Fruit fly (Drosophila melanogaster) whole organism, embryonic: ENCODE results near the gene Vinc.

Experiments
- Aef1 ChIP-seq: fragments of 200-800 bp; sonication (Bioruptor generic); IDR thresholded peaks from 3 replicates; pipeline ENCODE4 v1.3.6; 2022; ENCODE audit warnings: missing biosample characterization, missing genetic modification characterization
- Blimp-1 ChIP-seq: fragments of 200-800 bp; sonication (Bioruptor generic); optimal IDR thresholded peaks from 3 replicates; lab custom pipeline; 2018; ENCODE audit warnings: missing biosample characterization, missing genetic modification characterization, mild to moderate bottlenecking, moderate library complexity, missing genetic modification reagents
- CG10321 ChIP-seq: fragments of 200-800 bp; sonication (Bioruptor generic); IDR thresholded peaks from 2 replicates; pipeline ENCODE4 v1.3.6; 2022; ENCODE audit warnings: missing biosample characterization, missing genetic modification characterization
- CG10431 ChIP-seq: fragments of 200-800 bp; sonication (Bioruptor generic); optimal IDR thresholded peaks from 3 replicates; lab custom pipeline; 2018; ENCODE audit warnings: missing biosample characterization, mild to moderate bottlenecking, missing genetic modification characterization
- CG11247 ChIP-seq: fragments of 200-800 bp; sonication (Bioruptor generic); IDR thresholded peaks from 2 replicates; pipeline ENCODE4 v1.3.6; 2022; ENCODE audit warnings: missing biosample characterization, missing genetic modification characterization
- CG12104 ChIP-seq: fragments of 200-800 bp; sonication (Bioruptor generic); optimal IDR thresholded peaks from 3 replicates; lab custom pipeline; 2016; ENCODE audit warnings: missing biosample characterization, missing genetic modification characterization
- CG13296 ChIP-seq: fragments of 200-800 bp; sonication (Bioruptor generic); optimal IDR thresholded peaks from 3 replicates; lab custom pipeline; 2018; ENCODE audit warnings: missing biosample characterization, mild to moderate bottlenecking, missing genetic modification characterization
- CG14860 ChIP-seq: fragments of 200-800 bp; sonication (Bioruptor generic); IDR thresholded peaks from 3 replicates; pipeline ENCODE4 v1.3.6; 2022; ENCODE audit warnings: missing biosample characterization, missing genetic modification characterization; ENCODE audit not compliant: partially characterized antibody
- CG17186 ChIP-seq: fragments of 200-800 bp; sonication (Bioruptor generic); optimal IDR thresholded peaks from 3 replicates; lab custom pipeline; 2017; ENCODE audit warnings: missing biosample characterization, missing genetic modification reagents, missing genetic modification characterization
- CG17612 ChIP-seq: fragments of 200-800 bp; sonication (Bioruptor generic); IDR thresholded peaks from 2 replicates; pipeline ENCODE4 v1.3.6; 2022; ENCODE audit warnings: missing biosample characterization, missing genetic modification characterization
- CG2116 ChIP-seq: fragments of 200-800 bp; sonication (Bioruptor generic); optimal IDR thresholded peaks from 3 replicates; lab custom pipeline; 2018; ENCODE audit warnings: missing biosample characterization, mild to moderate bottlenecking, missing genetic modification characterization
- CG34224 ChIP-seq: fragments of 200-800 bp; sonication (Bioruptor generic); IDR thresholded peaks from 3 replicates; pipeline ENCODE4 v1.3.6; 2022; ENCODE audit warnings: missing biosample characterization, missing genetic modification characterization; ENCODE audit not compliant: partially characterized antibody
- CG5180 ChIP-seq: fragments of 200-800 bp; sonication (Bioruptor generic); optimal IDR thresholded peaks from 3 replicates; lab custom pipeline; 2017; ENCODE audit warnings: missing biosample characterization, missing genetic modification characterization, mild to moderate bottlenecking, moderate library complexity, missing genetic modification reagents
- CG6791 ChIP-seq: fragments of 200-800 bp; sonication (Bioruptor generic); IDR thresholded peaks from 3 replicates; pipeline ENCODE4 v1.3.6; 2022; ENCODE audit warnings: missing biosample characterization, missing genetic modification characterization; ENCODE audit not compliant: partially characterized antibody
- CG7357 ChIP-seq: fragments of 200-800 bp; sonication (Bioruptor generic); IDR thresholded peaks from 3 replicates; pipeline ENCODE4 v1.3.6; 2022; ENCODE audit warnings: missing biosample characterization, missing genetic modification characterization
- CG7839 ChIP-seq: fragments of 200-800 bp; sonication (Bioruptor generic); optimal IDR thresholded peaks from 3 replicates; lab custom pipeline; 2018; ENCODE audit warnings: missing biosample characterization, mild to moderate bottlenecking, missing genetic modification characterization, moderate library complexity
- CG7963 ChIP-seq: fragments of 200-800 bp; sonication (Bioruptor generic); IDR thresholded peaks from 3 replicates; pipeline ENCODE4 v1.3.6; 2022; ENCODE audit warnings: missing biosample characterization, missing genetic modification characterization; ENCODE audit not compliant: partially characterized antibody
- CG8089 ChIP-seq: fragments of 200-800 bp; sonication (Bioruptor generic); optimal IDR thresholded peaks from 3 replicates; lab custom pipeline; 2016; ENCODE audit warnings: missing biosample characterization, missing genetic modification characterization
- CG8388 ChIP-seq: fragments of 200-800 bp; sonication (Bioruptor generic); optimal IDR thresholded peaks from 2 replicates; lab custom pipeline; 2019; ENCODE audit warnings: missing biosample characterization, mild to moderate bottlenecking, missing genetic modification characterization, moderate library complexity
- CHES-1-like ChIP-seq: fragments of 200-800 bp; sonication (Bioruptor generic); optimal IDR thresholded peaks from 2 replicates; lab custom pipeline; 2016; ENCODE audit warnings: missing biosample characterization, missing genetic modification characterization
- Dll ChIP-seq: fragments of 200-800 bp; sonication (Bioruptor generic); IDR thresholded peaks from 4 replicates; pipeline ENCODE4 v1.3.6; 2022; ENCODE audit warnings: missing biosample characterization, missing genetic modification characterization; ENCODE audit not compliant: partially characterized antibody
- Doc3 ChIP-seq: fragments of 200-800 bp; sonication (Bioruptor generic); IDR thresholded peaks from 3 replicates; pipeline ENCODE4 v1.3.6; 2022; ENCODE audit warnings: missing biosample characterization, missing genetic modification characterization; ENCODE audit not compliant: partially characterized antibody
- Dp ChIP-seq: fragments of 200-800 bp; sonication (Bioruptor generic); optimal IDR thresholded peaks from 2 replicates; lab custom pipeline; 2018; ENCODE audit warnings: missing biosample characterization, mild to moderate bottlenecking, missing genetic modification characterization, moderate library complexity
- Fer1 ChIP-seq: fragments of 200-800 bp; sonication (Bioruptor generic); optimal IDR thresholded peaks from 2 replicates; lab custom pipeline; 2017; ENCODE audit warnings: missing biosample characterization, mild to moderate bottlenecking, missing genetic modification characterization
- MBD-R2 ChIP-seq: fragments of 200-800 bp; sonication (Bioruptor generic); IDR thresholded peaks from 2 replicates; pipeline ENCODE4 v1.3.6; 2022; ENCODE audit warnings: missing biosample characterization, missing genetic modification characterization
- MESR4 ChIP-seq: fragments of 200-800 bp; sonication (Bioruptor generic); optimal IDR thresholded peaks from 2 replicates; lab custom pipeline; 2018; ENCODE audit warnings: missing biosample characterization, mild to moderate bottlenecking, missing genetic modification characterization, moderate library complexity
- NC2β ChIP-seq: fragments of 200-800 bp; sonication (Bioruptor generic); optimal IDR thresholded peaks from 2 replicates; lab custom pipeline; 2016; ENCODE audit warnings: missing biosample characterization, missing genetic modification characterization
- Oaz ChIP-seq: fragments of 200-800 bp; sonication (Bioruptor generic); IDR thresholded peaks from 2 replicates; pipeline ENCODE4 v1.3.6; 2022; ENCODE audit warnings: missing biosample characterization, missing genetic modification characterization
- Sry-δ ChIP-seq: fragments of 200-800 bp; sonication (Bioruptor generic); optimal IDR thresholded peaks from 2 replicates; lab custom pipeline; 2016; ENCODE audit warnings: missing biosample characterization, missing genetic modification characterization
- Ssrp ChIP-seq: fragments of 200-800 bp; sonication (Bioruptor generic); optimal IDR thresholded peaks from 2 replicates; lab custom pipeline; 2018; ENCODE audit warnings: missing biosample characterization, mild to moderate bottlenecking, missing genetic modification characterization, moderate library complexity
- amos ChIP-seq: fragments of 200-800 bp; sonication (Bioruptor generic); IDR thresholded peaks from 2 replicates; pipeline ENCODE4 v1.3.6; 2022; ENCODE audit warnings: missing biosample characterization, missing genetic modification characterization; ENCODE audit not compliant: partially characterized antibody
- ash1 ChIP-seq: fragments of 200-800 bp; sonication (Bioruptor generic); optimal IDR thresholded peaks from 2 replicates; lab custom pipeline; 2018; ENCODE audit warnings: missing biosample characterization, mild to moderate bottlenecking, missing genetic modification characterization
- bbx ChIP-seq: fragments of 200-800 bp; sonication (Bioruptor generic); IDR thresholded peaks from 2 replicates; pipeline ENCODE4 v1.3.6; 2022; ENCODE audit warnings: missing biosample characterization, missing genetic modification characterization; ENCODE audit not compliant: partially characterized antibody
- chm ChIP-seq: fragments of 200-800 bp; sonication (Bioruptor generic); IDR thresholded peaks from 2 replicates; pipeline ENCODE4 v1.3.6; 2022; ENCODE audit warnings: missing biosample characterization, missing genetic modification characterization
- gce ChIP-seq: fragments of 200-800 bp; sonication (Bioruptor generic); IDR thresholded peaks from 3 replicates; pipeline ENCODE4 v1.3.6; 2022; ENCODE audit warnings: missing biosample characterization, missing genetic modification characterization
- gem ChIP-seq: fragments of 200-800 bp; sonication (Bioruptor generic); optimal IDR thresholded peaks from 2 replicates; lab custom pipeline; 2019; ENCODE audit warnings: missing biosample characterization, mild to moderate bottlenecking, missing genetic modification characterization, moderate library complexity
- gt ChIP-seq: fragments of 200-800 bp; sonication (Bioruptor generic); IDR thresholded peaks from 2 replicates; pipeline ENCODE4 v1.3.6; 2022; ENCODE audit warnings: missing biosample characterization, missing genetic modification characterization
- hbn ChIP-seq: fragments of 200-800 bp; sonication (Bioruptor generic); IDR thresholded peaks from 2 replicates; pipeline ENCODE4 v1.3.6; 2022; ENCODE audit warnings: missing biosample characterization, missing genetic modification characterization; ENCODE audit not compliant: partially characterized antibody
- hth ChIP-seq: fragments of >200 bp; optimal IDR thresholded peaks from 2 replicates; lab custom pipeline; 2017; ENCODE audit warnings: inconsistent platforms
- inv ChIP-seq: fragments of 200-800 bp; sonication (Bioruptor generic); IDR thresholded peaks from 2 replicates; pipeline ENCODE4 v1.3.6; 2022; ENCODE audit warnings: missing biosample characterization, missing genetic modification characterization; ENCODE audit not compliant: partially characterized antibody
- klu ChIP-seq: fragments of 200-800 bp; sonication (Bioruptor generic); IDR thresholded peaks from 2 replicates; pipeline ENCODE4 v1.3.6; 2022; ENCODE audit warnings: missing biosample characterization, missing genetic modification characterization
- knrl ChIP-seq: fragments of 200-800 bp; sonication (Bioruptor generic); IDR thresholded peaks from 3 replicates; pipeline ENCODE4 v1.3.6; 2022; ENCODE audit warnings: missing biosample characterization, missing genetic modification characterization; ENCODE audit not compliant: partially characterized antibody
- nerfin-2 ChIP-seq: fragments of 200-800 bp; sonication (Bioruptor generic); IDR thresholded peaks from 2 replicates; pipeline ENCODE4 v1.3.6; 2022; ENCODE audit warnings: missing biosample characterization, missing genetic modification characterization; ENCODE audit not compliant: partially characterized antibody
- pzg ChIP-seq: fragments of 200-800 bp; sonication (Bioruptor generic); optimal IDR thresholded peaks from 3 replicates; lab custom pipeline; 2018; ENCODE audit warnings: missing biosample characterization, mild to moderate bottlenecking, missing genetic modification characterization, moderate library complexity
- row ChIP-seq: fragments of 200-800 bp; sonication (Bioruptor generic); IDR thresholded peaks from 3 replicates; pipeline ENCODE4 v1.3.6; 2022; ENCODE audit warnings: missing biosample characterization, missing genetic modification characterization
- ssp ChIP-seq: fragments of 200-800 bp; sonication (Bioruptor generic); IDR thresholded peaks from 2 replicates; pipeline ENCODE4 v1.3.6; 2022; ENCODE audit warnings: missing biosample characterization, missing genetic modification characterization
- stwl ChIP-seq: fragments of 200-800 bp; sonication (Bioruptor generic); optimal IDR thresholded peaks from 3 replicates; lab custom pipeline; 2018; ENCODE audit warnings: missing biosample characterization, mild to moderate bottlenecking, missing genetic modification characterization, moderate library complexity
- sug ChIP-seq: fragments of 200-800 bp; optimal IDR thresholded peaks from 2 replicates; lab custom pipeline; 2019; ENCODE audit warnings: missing biosample characterization, mild to moderate bottlenecking, missing genetic modification characterization, moderate library complexity
- trem ChIP-seq: fragments of 200-800 bp; optimal IDR thresholded peaks from 3 replicates; lab custom pipeline; 2019; ENCODE audit warnings: missing biosample characterization, mild to moderate bottlenecking, missing genetic modification characterization, moderate library complexity
- unc-4 ChIP-seq: fragments of 200-800 bp; sonication (Bioruptor generic); IDR thresholded peaks from 2 replicates; pipeline ENCODE4 v1.3.6; 2022; ENCODE audit warnings: missing biosample characterization, missing genetic modification characterization; ENCODE audit not compliant: partially characterized antibody
- wdn ChIP-seq: fragments of 200-800 bp; sonication (Bioruptor generic); IDR thresholded peaks from 2 replicates; pipeline ENCODE4 v1.3.6; 2022; ENCODE audit warnings: missing biosample characterization, missing genetic modification characterization

Gene Vinc

dm6 chrX:2249763-2250162, 27.4 kb upstream of the Vinc start, which contains the start of gene crn (continued):
- TF ChIP-seq MBD-R2 (peak; percentile 70), trem (tag; lab: Kevin White, UChicago) (peak; percentile 17), bbx (GFP tag; lab: Robert Waterston, UW) (peak; percentile 68), inv (GFP tag; lab: Robert Waterston, UW) (peak; percentile 51; the same call in 1 of the 2 replicates), MESR4 (GFP tag; lab: Kevin White, UChicago) (peak; percentile 47), CG14860 (GFP tag; lab: Robert Waterston, UW) (peak; percentile 73), knrl (GFP tag; lab: Robert Waterston, UW) (peak; percentile 46; the same call in 1 of the 3 replicates), Doc3 (GFP tag; lab: Robert Waterston, UW) (peak; percentile 57), CG7963 (GFP tag; lab: Robert Waterston, UW) (peak; percentile 68), gce (no peak), nerfin-2 (GFP tag; lab: Robert Waterston, UW) (peak; percentile 82), pzg (peak; percentile 34), wdn (GFP tag; lab: Robert Waterston, UW) (no peak), amos (GFP tag; lab: Robert Waterston, UW) (peak; percentile 62; the same call in 1 of the 2 replicates), CG34224 (GFP tag; lab: Robert Waterston, UW) (peak; percentile 77), stwl (tag; lab: Kevin White, UChicago) (peak; percentile 40), Dp (peak; percentile 28), CG7839 (tag; lab: Kevin White, UChicago) (no peak), Ssrp (tag; lab: Kevin White, UChicago) (no peak), CG17612 (GFP tag; lab: Robert Waterston, UW) (no peak), CG5180 (GFP tag; lab: Kevin White, UChicago) (no peak), unc-4 (GFP tag; lab: Robert Waterston, UW) (peak; percentile 53; the same call in 1 of the 2 replicates), CG2116 (peak; percentile 56), row (GFP tag; lab: Robert Waterston, UW) (no peak), Dll (peak; percentile 61), CG7357 (GFP tag; lab: Robert Waterston, UW) (peak; percentile 83), CG11247 (no peak), CG6791 (GFP tag; lab: Robert Waterston, UW) (peak; percentile 63; the same call in 1 of the 3 replicates), Oaz (GFP tag; lab: Robert Waterston, UW) (no peak), hbn (GFP tag; lab: Robert Waterston, UW) (peak; percentile 49; the same call in 1 of the 2 replicates), sug (tag; lab: Kevin White, UChicago) (no peak), CG17186 (peak; percentile 22), CG10321 (no peak), klu (GFP tag; lab: Robert Waterston, UW) (no peak), NC2β (GFP tag; lab: Kevin White, UChicago) (no peak), hth (no peak), ssp (GFP tag; lab: Robert Waterston, UW) (no peak), CG8089 (GFP tag; lab: Kevin White, UChicago) (no peak)
- TF ChIP-seq, all 482 proteins: peak for 45

dm6 chrX:2245931-2246330, 23.6 kb upstream of the Vinc start, which contains the start of gene Or2a:
Gene Or2a (plus strand): TSS chrX:2246231.
- TF ChIP-seq nerfin-2 (GFP tag; lab: Robert Waterston, UW), result no peak
- TF ChIP-seq Fer1 (GFP tag; lab: Kevin White, UChicago), result no peak
- no peak for TF ChIP-seq gem
- no peak for TF ChIP-seq Sry-δ (GFP tag; lab: Kevin White, UChicago)
- no peak for TF ChIP-seq CG12104 (GFP tag; lab: Kevin White, UChicago)
- TF ChIP-seq CG10431 (GFP tag; lab: Kevin White, UChicago), result no peak
- no peak for TF ChIP-seq Blimp-1 (GFP tag; lab: Kevin White, UChicago)
- TF ChIP-seq CHES-1-like (GFP tag; lab: Kevin White, UChicago), result no peak
- TF ChIP-seq CG8388 (GFP tag; lab: Kevin White, UChicago), result no peak
- TF ChIP-seq Aef1, result no peak
- TF ChIP-seq CG7839 (tag; lab: Kevin White, UChicago), result no peak
- no peak for TF ChIP-seq gt (GFP tag; lab: Robert Waterston, UW)
- no peak for TF ChIP-seq chm (GFP tag; lab: Robert Waterston, UW)
- no peak for TF ChIP-seq ash1 (GFP tag; lab: Kevin White, UChicago)
- TF ChIP-seq CG13296, result no peak
